Fruit fly (Drosophila melanogaster) whole organism, embryonic: Measurements from ENCODE around the gene CG15461.
A peak's percentile ranks its signal among the peaks of the same experiment; 100 is the strongest.

ENCODE experiments used
- Aef1 ChIP-seq: fragments of 200-800 bp; sonication (Bioruptor generic); IDR thresholded peaks from 3 replicates; pipeline ENCODE4 v1.3.6; 2022; ENCODE audit warnings: missing biosample characterization, missing genetic modification characterization
- Bdp1 ChIP-seq: fragments of 200-800 bp; sonication (Bioruptor generic); optimal IDR thresholded peaks from 3 replicates; lab custom pipeline; 2016; ENCODE audit warnings: missing biosample characterization, missing genetic modification characterization
- Blimp-1 ChIP-seq: fragments of 200-800 bp; sonication (Bioruptor generic); optimal IDR thresholded peaks from 3 replicates; lab custom pipeline; 2018; ENCODE audit warnings: missing biosample characterization, missing genetic modification characterization, mild to moderate bottlenecking, moderate library complexity, missing genetic modification reagents
- CG10366 ChIP-seq: fragments of 200-800 bp; sonication (Bioruptor generic); IDR thresholded peaks from 2 replicates; pipeline ENCODE4 v1.3.6; 2022; ENCODE audit warnings: missing biosample characterization, missing genetic modification characterization
- CG10979 ChIP-seq: fragments of 200-800 bp; sonication (Bioruptor generic); optimal IDR thresholded peaks from 2 replicates; lab custom pipeline; 2018; ENCODE audit warnings: missing biosample characterization, mild to moderate bottlenecking, missing genetic modification characterization, moderate library complexity
- CG11398 ChIP-seq: fragments of 200-800 bp; sonication (Bioruptor generic); optimal IDR thresholded peaks from 2 replicates; lab custom pipeline; 2016; ENCODE audit warnings: missing biosample characterization, missing genetic modification characterization
- CG12219 ChIP-seq: fragments of 200-800 bp; sonication (Bioruptor generic); optimal IDR thresholded peaks from 3 replicates; lab custom pipeline; 2018; ENCODE audit warnings: missing biosample characterization, mild to moderate bottlenecking, missing genetic modification characterization
- CG15011 ChIP-seq: fragments of 200-800 bp; sonication (Bioruptor generic); optimal IDR thresholded peaks from 3 replicates; lab custom pipeline; 2018; ENCODE audit warnings: missing biosample characterization, mild to moderate bottlenecking, missing genetic modification characterization
- CG15269 ChIP-seq: fragments of 200-800 bp; sonication (Bioruptor generic); optimal IDR thresholded peaks from 2 replicates; lab custom pipeline; 2018; ENCODE audit warnings: missing biosample characterization, mild to moderate bottlenecking, missing genetic modification characterization, moderate library complexity
- CG1647 ChIP-seq: fragments of 200-800 bp; sonication (Bioruptor generic); optimal IDR thresholded peaks from 3 replicates; lab custom pipeline; 2016; ENCODE audit warnings: missing biosample characterization, missing genetic modification characterization
- CG17186 ChIP-seq: fragments of 200-800 bp; sonication (Bioruptor generic); optimal IDR thresholded peaks from 3 replicates; lab custom pipeline; 2017; ENCODE audit warnings: missing biosample characterization, missing genetic modification reagents, missing genetic modification characterization
- CG17328 ChIP-seq: fragments of 200-800 bp; sonication (Bioruptor generic); IDR thresholded peaks from 2 replicates; pipeline ENCODE4 v1.3.6; 2022; ENCODE audit warnings: missing biosample characterization, missing genetic modification characterization
- CG17568 ChIP-seq: fragments of 200-800 bp; sonication (Bioruptor generic); optimal IDR thresholded peaks from 2 replicates; lab custom pipeline; 2018; ENCODE audit warnings: missing biosample characterization, mild to moderate bottlenecking, missing genetic modification characterization, moderate library complexity
- CG1832 ChIP-seq: fragments of 200-800 bp; sonication (Bioruptor generic); optimal IDR thresholded peaks from 2 replicates; lab custom pipeline; 2017; ENCODE audit warnings: missing biosample characterization, mild to moderate bottlenecking, missing genetic modification characterization, inconsistent platforms
- CG18599 ChIP-seq: fragments of 200-800 bp; sonication (Bioruptor generic); optimal IDR thresholded peaks from 3 replicates; lab custom pipeline; 2017; ENCODE audit warnings: missing biosample characterization, missing genetic modification characterization, mild to moderate bottlenecking, moderate library complexity, missing genetic modification reagents
- CG2712 ChIP-seq: fragments of 200-800 bp; optimal IDR thresholded peaks from 3 replicates; lab custom pipeline; 2019; ENCODE audit warnings: missing biosample characterization, mild to moderate bottlenecking, missing genetic modification characterization, moderate library complexity
- CG2889 ChIP-seq: fragments of 200-800 bp; sonication (Bioruptor generic); IDR thresholded peaks from 3 replicates; pipeline ENCODE4 v1.3.6; 2022; ENCODE audit warnings: missing biosample characterization, missing genetic modification characterization
- CG34224 ChIP-seq: fragments of 200-800 bp; sonication (Bioruptor generic); IDR thresholded peaks from 3 replicates; pipeline ENCODE4 v1.3.6; 2022; ENCODE audit warnings: missing biosample characterization, missing genetic modification characterization; ENCODE audit not compliant: partially characterized antibody
- CG3847 ChIP-seq: fragments of 200-800 bp; sonication (Bioruptor generic); IDR thresholded peaks from 2 replicates; pipeline ENCODE4 v1.3.6; 2022; ENCODE audit warnings: missing biosample characterization, missing genetic modification characterization
- CG4730 ChIP-seq: fragments of 200-800 bp; sonication (Bioruptor generic); IDR thresholded peaks from 2 replicates; pipeline ENCODE4 v1.3.6; 2022; ENCODE audit warnings: missing biosample characterization, missing genetic modification characterization
- CG7786 ChIP-seq: fragments of 200-800 bp; sonication (Bioruptor generic); optimal IDR thresholded peaks from 2 replicates; lab custom pipeline; 2016; ENCODE audit warnings: missing biosample characterization, missing genetic modification characterization
- CG7963 ChIP-seq: fragments of 200-800 bp; sonication (Bioruptor generic); IDR thresholded peaks from 3 replicates; pipeline ENCODE4 v1.3.6; 2022; ENCODE audit warnings: missing biosample characterization, missing genetic modification characterization; ENCODE audit not compliant: partially characterized antibody
- Camta ChIP-seq: fragments of 200-800 bp; sonication (Bioruptor generic); optimal IDR thresholded peaks from 2 replicates; lab custom pipeline; 2016; ENCODE audit warnings: missing biosample characterization, missing genetic modification characterization
- D19B ChIP-seq: fragments of 200-800 bp; sonication (Bioruptor generic); optimal IDR thresholded peaks from 2 replicates; lab custom pipeline; 2017; ENCODE audit warnings: missing biosample characterization, mild to moderate bottlenecking, missing genetic modification characterization
- Drgx ChIP-seq: fragments of 200-800 bp; sonication (Bioruptor generic); IDR thresholded peaks from 2 replicates; pipeline ENCODE4 v1.3.6; 2022; ENCODE audit warnings: missing biosample characterization, missing genetic modification characterization
- HLH3B ChIP-seq: fragments of 200-800 bp; sonication (Bioruptor generic); IDR thresholded peaks from 2 replicates; pipeline ENCODE4 v1.3.6; 2022; ENCODE audit warnings: missing biosample characterization, missing genetic modification characterization
- Hsf ChIP-seq: fragments of 200-800 bp; sonication (Bioruptor generic); optimal IDR thresholded peaks from 3 replicates; lab custom pipeline; 2016; ENCODE audit warnings: missing biosample characterization, missing genetic modification characterization
- Mad ChIP-seq: fragments of 200-800 bp; sonication (Bioruptor generic); optimal IDR thresholded peaks from 2 replicates; lab custom pipeline; 2016; ENCODE audit warnings: missing biosample characterization, missing genetic modification characterization
- Neu2 ChIP-seq: fragments of 200-800 bp; sonication (Bioruptor generic); optimal IDR thresholded peaks from 3 replicates; lab custom pipeline; 2016; ENCODE audit warnings: missing biosample characterization, missing genetic modification characterization, borderline replicate concordance
- Opbp ChIP-seq: fragments of 200-800 bp; sonication (Bioruptor generic); IDR thresholded peaks from 3 replicates; pipeline ENCODE4 v1.3.6; 2022; ENCODE audit warnings: missing biosample characterization, missing genetic modification characterization; ENCODE audit not compliant: partially characterized antibody
- Side ChIP-seq: fragments of 200-800 bp; sonication (Bioruptor generic); optimal IDR thresholded peaks from 2 replicates; lab custom pipeline; 2016; ENCODE audit warnings: missing biosample characterization, missing genetic modification characterization
- Usf ChIP-seq: fragments of 200-800 bp; sonication (Bioruptor generic); optimal IDR thresholded peaks from 2 replicates; lab custom pipeline; 2017; ENCODE audit warnings: missing genotype, missing biosample characterization, missing genetic modification characterization
- amos ChIP-seq: fragments of 200-800 bp; sonication (Bioruptor generic); IDR thresholded peaks from 2 replicates; pipeline ENCODE4 v1.3.6; 2022; ENCODE audit warnings: missing biosample characterization, missing genetic modification characterization; ENCODE audit not compliant: partially characterized antibody
- caup ChIP-seq: fragments of 200-800 bp; sonication (Bioruptor generic); optimal IDR thresholded peaks from 3 replicates; lab custom pipeline; 2017; ENCODE audit warnings: missing biosample characterization, mild to moderate bottlenecking, missing genetic modification characterization, moderate library complexity; ENCODE audit not compliant: severe bottlenecking
- cwo ChIP-seq: fragments of 200-800 bp; sonication (Bioruptor generic); optimal IDR thresholded peaks from 3 replicates; lab custom pipeline; 2017; ENCODE audit warnings: missing biosample characterization, missing genetic modification characterization, mild to moderate bottlenecking, moderate library complexity, missing genetic modification reagents
- dysf ChIP-seq: fragments of 200-800 bp; sonication (Bioruptor generic); IDR thresholded peaks from 3 replicates; pipeline ENCODE4 v1.3.6; 2022; ENCODE audit warnings: missing biosample characterization, missing genetic modification characterization
- emc ChIP-seq: fragments of 200-800 bp; sonication (Bioruptor generic); optimal IDR thresholded peaks from 2 replicates; lab custom pipeline; 2016; ENCODE audit warnings: missing biosample characterization, missing genetic modification characterization
- en ChIP-seq: fragments of 200-800 bp; sonication (Bioruptor generic); optimal IDR thresholded peaks from 2 replicates; lab custom pipeline; 2016; ENCODE audit warnings: missing biosample characterization, missing genetic modification characterization
- fru ChIP-seq: fragments of >200 bp; optimal IDR thresholded peaks from 2 replicates; lab custom pipeline; 2017
- her ChIP-seq: fragments of 200-800 bp; sonication (Bioruptor generic); optimal IDR thresholded peaks from 2 replicates; lab custom pipeline; 2016; ENCODE audit warnings: missing biosample characterization, missing genetic modification characterization
- lbe ChIP-seq: fragments of 200-800 bp; sonication (Bioruptor generic); optimal IDR thresholded peaks from 2 replicates; lab custom pipeline; 2016; ENCODE audit warnings: missing biosample characterization, mild to moderate bottlenecking, missing genetic modification characterization
- lilli ChIP-seq: fragments of 200-800 bp; sonication (Bioruptor generic); optimal IDR thresholded peaks from 3 replicates; lab custom pipeline; 2016; ENCODE audit warnings: missing biosample characterization, missing genetic modification characterization
- mirr ChIP-seq: fragments of 200-800 bp; sonication (Bioruptor generic); optimal IDR thresholded peaks from 3 replicates; lab custom pipeline; 2018; ENCODE audit warnings: missing biosample characterization, mild to moderate bottlenecking, missing genetic modification characterization
- oc ChIP-seq: fragments of 200-800 bp; sonication (Bioruptor generic); optimal IDR thresholded peaks from 2 replicates; lab custom pipeline; 2018; ENCODE audit warnings: missing biosample characterization, mild to moderate bottlenecking, missing genetic modification characterization, moderate library complexity
- pb ChIP-seq: fragments of 200-800 bp; sonication (Bioruptor generic); optimal IDR thresholded peaks from 3 replicates; lab custom pipeline; 2016; ENCODE audit warnings: missing biosample characterization, missing genetic modification characterization
- pho ChIP-seq: fragments of 200-800 bp; sonication (Bioruptor generic); optimal IDR thresholded peaks from 2 replicates; lab custom pipeline; 2016; ENCODE audit warnings: missing biosample characterization, missing genetic modification characterization
- row ChIP-seq: fragments of 200-800 bp; sonication (Bioruptor generic); IDR thresholded peaks from 3 replicates; pipeline ENCODE4 v1.3.6; 2022; ENCODE audit warnings: missing biosample characterization, missing genetic modification characterization
- so ChIP-seq: fragments of 200-800 bp; sonication (Bioruptor generic); IDR thresholded peaks from 3 replicates; pipeline ENCODE4 v1.3.6; 2022; ENCODE audit warnings: missing biosample characterization, missing genetic modification characterization
- tin ChIP-seq: fragments of 200-800 bp; sonication (Bioruptor generic); optimal IDR thresholded peaks from 3 replicates; lab custom pipeline; 2016; ENCODE audit warnings: missing biosample characterization, missing genetic modification characterization
- toy ChIP-seq: fragments of 200-800 bp; sonication (Bioruptor generic); IDR thresholded peaks from 2 replicates; pipeline ENCODE4 v1.3.6; 2022; ENCODE audit warnings: missing biosample characterization, missing genetic modification characterization
- vvl ChIP-seq: fragments of 200-800 bp; sonication (Bioruptor generic); IDR thresholded peaks from 2 replicates; pipeline ENCODE4 v1.3.6; 2022; ENCODE audit warnings: missing biosample characterization, missing genetic modification characterization
- wek ChIP-seq: fragments of 200-800 bp; sonication (Bioruptor generic); optimal IDR thresholded peaks from 3 replicates; lab custom pipeline; 2018; ENCODE audit warnings: missing biosample characterization, mild to moderate bottlenecking, missing genetic modification characterization, moderate library complexity

The CG15461 gene

DNA sequence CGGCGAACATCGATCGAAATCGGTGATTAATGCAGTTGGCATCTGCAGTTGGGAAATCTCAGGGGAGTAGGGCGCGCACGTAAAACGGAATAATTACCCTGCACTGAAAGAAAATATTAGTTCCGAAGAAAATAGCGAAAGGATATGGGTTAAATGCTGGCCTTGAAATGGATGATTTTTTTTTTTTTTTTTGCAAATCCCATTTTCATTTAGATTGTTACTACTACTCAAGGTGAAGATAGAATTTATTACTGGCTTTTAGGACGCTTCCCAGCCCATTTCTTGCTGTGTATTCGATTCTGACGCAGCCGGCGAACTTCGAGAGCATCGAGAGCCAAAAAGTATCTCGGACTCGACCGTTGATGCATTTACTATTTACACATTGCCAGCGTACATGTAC, 33.1 kb downstream of the CG15461 start (continued):
- no peak for TF ChIP-seq wek (GFP tag; lab: Kevin White, UChicago)
- TF ChIP-seq her: no peak
- 0 out of 2 replicates have a peak, but pooled peaks have one; percentile 23 for TF ChIP-seq CG4730 (GFP tag; lab: Robert Waterston, UW)
- TF ChIP-seq lilli: peak; percentile 46
- no peak for TF ChIP-seq CG1647 (GFP tag; lab: Kevin White, UChicago)
- TF ChIP-seq CG10366 (GFP tag; lab: Robert Waterston, UW): peak; percentile 56
- TF ChIP-seq Camta (GFP tag; lab: Kevin White, UChicago): peak; percentile 22
- peak; percentile 72 for TF ChIP-seq dysf (GFP tag; lab: Robert Waterston, UW)
- no peak for TF ChIP-seq oc (tag; lab: Kevin White, UChicago)
- TF ChIP-seq CG2889 (GFP tag; lab: Robert Waterston, UW): no peak
- peak; percentile 13 for TF ChIP-seq en
- no peak; the same call in 2 of the 3 replicates for TF ChIP-seq Aef1 (GFP tag; lab: Robert Waterston, UW)
- no peak for TF ChIP-seq CG1832
- peak; percentile 43 for TF ChIP-seq CG2712 (tag; lab: Kevin White, UChicago)
- no peak for TF ChIP-seq emc
- TF ChIP-seq so: no peak
- no peak for TF ChIP-seq Opbp (GFP tag; lab: Robert Waterston, UW)
- peak; percentile 68 for TF ChIP-seq CG17328 (GFP tag; lab: Robert Waterston, UW)
- no peak for TF ChIP-seq Usf (GFP tag; lab: Kevin White, UChicago)
- TF ChIP-seq Side: peak; percentile 13
- no peak for TF ChIP-seq amos
- TF ChIP-seq Blimp-1 (GFP tag; lab: Kevin White, UChicago): no peak
- TF ChIP-seq tin: peak; percentile 28
- peak; percentile 55 for TF ChIP-seq CG15269 (tag; lab: Kevin White, UChicago)
- no peak for TF ChIP-seq CG15011
- no peak for TF ChIP-seq lbe (GFP tag; lab: Kevin White, UChicago)
- no peak for TF ChIP-seq CG3847 (GFP tag; lab: Robert Waterston, UW)
- TF ChIP-seq pb (GFP tag; lab: Kevin White, UChicago): no peak
- TF ChIP-seq vvl (GFP tag; lab: Robert Waterston, UW): peak; percentile 69
- TF ChIP-seq CG7786 (GFP tag; lab: Kevin White, UChicago): peak; percentile 46
- no peak for TF ChIP-seq mirr (GFP tag; lab: Kevin White, UChicago)
- TF ChIP-seq pho (GFP tag; lab: Kevin White, UChicago): no peak
- TF ChIP-seq fru (lab: Kevin White, UChicago): no peak
- no peak for TF ChIP-seq CG18599 (GFP tag; lab: Kevin White, UChicago)
- TF ChIP-seq Drgx: peak; percentile 74
- TF ChIP-seq caup (GFP tag; lab: Kevin White, UChicago): no peak
- TF ChIP-seq CG17186 (GFP tag; lab: Kevin White, UChicago): no peak
- TF ChIP-seq HLH3B (GFP tag; lab: Robert Waterston, UW): peak; percentile 42; the same call in 1 of the 2 replicates
- TF ChIP-seq Neu2 (GFP tag; lab: Kevin White, UChicago): no peak
- peak; percentile 72 for TF ChIP-seq row (GFP tag; lab: Robert Waterston, UW)
- no peak for TF ChIP-seq toy (GFP tag; lab: Robert Waterston, UW)
- TF ChIP-seq CG34224 (GFP tag; lab: Robert Waterston, UW): no peak
- TF ChIP-seq CG17568 (GFP tag; lab: Kevin White, UChicago): no peak
- no peak for TF ChIP-seq Mad (GFP tag; lab: Kevin White, UChicago)
- TF ChIP-seq CG12219 (GFP tag; lab: Kevin White, UChicago): no peak
- no peak for TF ChIP-seq cwo (GFP tag; lab: Kevin White, UChicago)
- no peak for TF ChIP-seq D19B
- no peak for TF ChIP-seq CG11398 (GFP tag; lab: Kevin White, UChicago)
- TF ChIP-seq Bdp1: no peak
- peak; percentile 39 for TF ChIP-seq Hsf
- TF ChIP-seq CG10979 (tag; lab: Kevin White, UChicago): peak; percentile 60
- no peak for TF ChIP-seq CG7963 (GFP tag; lab: Robert Waterston, UW)
